Worm (Caenorhabditis elegans) whole organism, mixed stage, embryonic: ENCODE measurements around the gene Y9C9A.16.
"Not testable (repeated sequence)": the region's sequence is repeated elsewhere in the genome, so short reads cannot be mapped to it uniquely, and the experiment has no call there.

Experiments used
- M03D4.4 ChIP-seq: sonication (generic microtip); optimal IDR thresholded peaks from 2 replicates; lab custom pipeline; 2017; ENCODE audit warnings: mild to moderate bottlenecking, missing genetic modification characterization, missing compliant biosample characterization
- bed-3 ChIP-seq: fragments of 200-800 bp; sonication (Bioruptor generic); optimal IDR thresholded peaks from 3 replicates; lab custom pipeline; 2018; ENCODE audit warnings: mild to moderate bottlenecking, missing genetic modification characterization, moderate library complexity, missing compliant biosample characterization
- blmp-1 ChIP-seq: fragments of 150-350 bp; optimal IDR thresholded peaks from 2 replicates; lab custom pipeline; 2014; ENCODE audit warnings: missing biosample characterization, missing genetic modification characterization
- ceh-39 ChIP-seq: fragments of 150-350 bp; optimal IDR thresholded peaks from 2 replicates; lab custom pipeline; 2014; ENCODE audit warnings: missing biosample characterization, missing genetic modification characterization
- ceh-43 ChIP-seq: fragments of 200-800 bp; sonication (Bioruptor generic); optimal IDR thresholded peaks from 2 replicates; lab custom pipeline; 2018; ENCODE audit warnings: mild to moderate bottlenecking, missing genetic modification characterization, moderate library complexity, missing compliant biosample characterization
- ceh-83 ChIP-seq: fragments of 200-800 bp; sonication (Bioruptor generic); optimal IDR thresholded peaks from 2 replicates; lab custom pipeline; 2018; ENCODE audit warnings: mild to moderate bottlenecking, missing genetic modification characterization, missing compliant biosample characterization
- ces-1 ChIP-seq: fragments of 150-350 bp; optimal IDR thresholded peaks from 2 replicates; lab custom pipeline; 2014; ENCODE audit warnings: missing biosample characterization, missing genetic modification reagents, missing genetic modification characterization
- cnd-1 ChIP-seq: fragments of 200-800 bp; sonication (Bioruptor generic); optimal IDR thresholded peaks from 2 replicates; lab custom pipeline; 2018; ENCODE audit warnings: mild to moderate bottlenecking, missing genetic modification characterization, missing compliant biosample characterization
- drap-1 ChIP-seq: fragments of 200-800 bp; sonication (Bioruptor generic); optimal IDR thresholded peaks from 3 replicates; lab custom pipeline; 2018; ENCODE audit warnings: mild to moderate bottlenecking, missing genetic modification characterization, missing compliant biosample characterization
- elt-1 ChIP-seq: sonication (generic microtip); optimal IDR thresholded peaks from 2 replicates; lab custom pipeline; 2017; ENCODE audit warnings: missing genetic modification characterization, mild to moderate bottlenecking, missing compliant biosample characterization, antibody characterized with exemption, moderate library complexity, borderline replicate concordance; ENCODE audit not compliant: insufficient read depth
- elt-3 ChIP-seq: fragments of 150-350 bp; optimal IDR thresholded peaks from 2 replicates; lab custom pipeline; 2014; ENCODE audit warnings: missing biosample characterization, missing genetic modification characterization
- ham-2 ChIP-seq: fragments of 200-800 bp; sonication (Bioruptor generic); optimal IDR thresholded peaks from 2 replicates; lab custom pipeline; 2018; ENCODE audit warnings: mild to moderate bottlenecking, missing genetic modification characterization, missing compliant biosample characterization
- hlh-1 ChIP-seq: fragments of 150-350 bp; optimal IDR thresholded peaks from 2 replicates; lab custom pipeline; 2014; ENCODE audit warnings: missing biosample characterization, missing genetic modification reagents, missing genetic modification characterization
- lin-13 ChIP-seq: fragments of 150-350 bp; optimal IDR thresholded peaks from 2 replicates; lab custom pipeline; 2014; ENCODE audit warnings: missing biosample characterization, missing genetic modification characterization
- lin-32 ChIP-seq: fragments of 200-800 bp; sonication (Bioruptor generic); optimal IDR thresholded peaks from 2 replicates; lab custom pipeline; 2018; ENCODE audit warnings: mild to moderate bottlenecking, missing genetic modification characterization, missing compliant biosample characterization
- mab-5 ChIP-seq: fragments of 150-350 bp; optimal IDR thresholded peaks from 2 replicates; lab custom pipeline; 2014; ENCODE audit warnings: missing biosample characterization, missing genetic modification characterization
- mep-1 ChIP-seq: fragments of 150-350 bp; optimal IDR thresholded peaks from 2 replicates; lab custom pipeline; 2017; ENCODE audit warnings: missing biosample characterization, missing genetic modification reagents, missing genetic modification characterization, inconsistent platforms
- mls-2 ChIP-seq: sonication (generic microtip); optimal IDR thresholded peaks from 2 replicates; lab custom pipeline; 2016; ENCODE audit warnings: mild to moderate bottlenecking, missing genetic modification characterization, moderate library complexity, missing compliant biosample characterization
- nhr-12 ChIP-seq: fragments of 150-350 bp; optimal IDR thresholded peaks from 2 replicates; lab custom pipeline; 2014; ENCODE audit warnings: missing biosample characterization, missing genetic modification characterization
- nhr-237 ChIP-seq: fragments of 150-350 bp; optimal IDR thresholded peaks from 2 replicates; lab custom pipeline; 2014; ENCODE audit warnings: missing biosample characterization, missing genetic modification characterization
- nhr-28 ChIP-seq: fragments of 150-350 bp; optimal IDR thresholded peaks from 2 replicates; lab custom pipeline; 2014; ENCODE audit warnings: missing biosample characterization, missing genetic modification characterization
- pha-4 ChIP-seq: fragments of 150-350 bp; optimal IDR thresholded peaks from 2 replicates; lab custom pipeline; 2018; ENCODE audit warnings: missing biosample characterization, missing genetic modification reagents, missing genetic modification characterization
- sem-2 ChIP-seq: fragments of 200-800 bp; sonication (Bioruptor generic); optimal IDR thresholded peaks from 2 replicates; lab custom pipeline; 2018; ENCODE audit warnings: mild to moderate bottlenecking, missing genetic modification characterization, missing compliant biosample characterization
- snpc-4 ChIP-seq: fragments of 150-350 bp; optimal IDR thresholded peaks from 2 replicates; lab custom pipeline; 2014; ENCODE audit warnings: missing biosample characterization, missing genetic modification characterization
- sptf-1 ChIP-seq: sonication (generic microtip); optimal IDR thresholded peaks from 2 replicates; lab custom pipeline; 2017; ENCODE audit warnings: mild to moderate bottlenecking, missing genetic modification characterization, moderate library complexity, missing compliant biosample characterization
- tbx-8 ChIP-seq: fragments of 200-800 bp; sonication (Bioruptor generic); optimal IDR thresholded peaks from 2 replicates; lab custom pipeline; 2018; ENCODE audit warnings: mild to moderate bottlenecking, missing genetic modification characterization, moderate library complexity, missing compliant biosample characterization
- unc-120 ChIP-seq: sonication (generic microtip); optimal IDR thresholded peaks from 2 replicates; lab custom pipeline; 2017; ENCODE audit warnings: missing genetic modification characterization, missing compliant biosample characterization; ENCODE audit not compliant: poor library complexity, severe bottlenecking
- unc-39 ChIP-seq: fragments of 150-350 bp; optimal IDR thresholded peaks from 2 replicates; lab custom pipeline; 2014; ENCODE audit warnings: missing biosample characterization, missing genetic modification characterization
- zip-8 ChIP-seq: fragments of 150-350 bp; optimal IDR thresholded peaks from 2 replicates; lab custom pipeline; 2014; ENCODE audit warnings: missing biosample characterization, missing genetic modification characterization
- ztf-11 ChIP-seq: fragments of 150-350 bp; optimal IDR thresholded peaks from 2 replicates; lab custom pipeline; 2014; ENCODE audit warnings: missing biosample characterization, missing genetic modification characterization

Y9C9A.16 gene

DNA sequence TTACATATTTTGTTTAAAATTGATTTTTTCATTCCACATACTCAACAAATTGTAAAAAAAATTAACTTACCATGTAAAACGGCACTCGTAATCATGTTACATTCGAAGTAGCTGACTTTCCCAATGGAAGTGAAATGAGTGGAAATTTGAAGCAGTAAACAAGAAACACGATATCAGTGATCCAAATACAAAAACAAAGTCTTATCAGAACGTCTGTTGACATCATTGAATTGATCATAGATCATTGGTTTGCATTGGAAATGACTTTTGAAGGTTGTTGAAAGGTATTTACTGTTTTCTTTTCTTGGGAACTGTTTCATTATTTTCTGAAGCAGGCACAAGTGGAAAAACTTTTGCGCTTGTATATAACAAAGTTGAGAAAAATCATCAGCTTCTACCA is at the start of gene Y9C9A.16:
Y9C9A.16 (minus strand) TSS at position 131 of the 400 bp plus-strand sequence.
- TF ChIP-seq snpc-4 (tag; lab: Kevin White, UChicago), result no peak
- no peak for TF ChIP-seq ceh-83 (GFP tag; lab: Kevin White, UChicago)
- TF ChIP-seq ztf-11, result no peak
- TF ChIP-seq elt-3 (tag; lab: Kevin White, UChicago), result no peak
- TF ChIP-seq lin-13 (tag; lab: Kevin White, UChicago), result no peak
- no peak for TF ChIP-seq sptf-1 (tag; lab: Kevin White, UChicago)
- no peak for TF ChIP-seq bed-3 (GFP tag; lab: Kevin White, UChicago)
- TF ChIP-seq lin-32 (GFP tag; lab: Kevin White, UChicago), result no peak
- no peak for TF ChIP-seq zip-8 (tag; lab: Kevin White, UChicago)
- TF ChIP-seq nhr-12, result no peak
- no peak for TF ChIP-seq ces-1

- TF ChIP-seq unc-39 (no peak), nhr-237 (tag; lab: Kevin White, UChicago) (no peak), bed-3 (GFP tag; lab: Kevin White, UChicago) (no peak), ceh-83 (GFP tag; lab: Kevin White, UChicago) (no peak), mls-2 (no peak), blmp-1 (tag; lab: Kevin White, UChicago) (no peak), nhr-12 (no peak), elt-3 (tag; lab: Kevin White, UChicago) (no peak), lin-13 (tag; lab: Kevin White, UChicago) (no peak), ham-2 (no peak)
Observed at ce11 chrIV:5025646-5026045, 49.7 kb upstream of the Y9C9A.16 start, which contains the start of gene C09B9.85. Gene C09B9.85 (minus strand): TSS chrIV:5025746.

DNA sequence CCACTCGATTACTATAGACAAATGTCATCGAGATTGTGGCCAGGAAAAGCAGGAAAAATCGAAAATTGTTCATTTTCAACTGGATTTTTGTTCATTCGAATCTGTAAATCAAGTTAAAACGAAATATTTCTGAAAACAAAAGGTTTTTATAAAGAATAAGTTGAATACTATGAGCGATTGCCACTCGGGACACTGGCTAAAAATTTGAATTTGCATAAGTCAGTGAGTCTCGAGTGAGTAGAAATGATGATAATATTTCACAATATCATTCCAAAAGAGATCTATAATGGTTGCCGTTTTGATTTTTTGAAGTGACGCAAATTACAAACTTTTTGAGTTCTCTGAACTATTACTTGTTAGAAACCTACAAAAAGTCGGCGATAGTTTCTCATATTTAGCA is 44.6 kb upstream of the Y9C9A.16 start, which contains the start of gene T28H11.8:
T28H11.8 (minus strand) TSS at position 101 of the 400 bp plus-strand sequence.
- TF ChIP-seq unc-39 (no peak), unc-120 (tag; lab: Kevin White, UChicago) (no peak), ces-1 (no peak), snpc-4 (tag; lab: Kevin White, UChicago) (no peak), ceh-39 (tag; lab: Kevin White, UChicago) (no peak), mab-5 (tag; lab: Kevin White, UChicago) (no peak), elt-1 (no peak), tbx-8 (GFP tag; lab: Kevin White, UChicago) (no peak), zip-8 (tag; lab: Kevin White, UChicago) (no peak)

DNA sequence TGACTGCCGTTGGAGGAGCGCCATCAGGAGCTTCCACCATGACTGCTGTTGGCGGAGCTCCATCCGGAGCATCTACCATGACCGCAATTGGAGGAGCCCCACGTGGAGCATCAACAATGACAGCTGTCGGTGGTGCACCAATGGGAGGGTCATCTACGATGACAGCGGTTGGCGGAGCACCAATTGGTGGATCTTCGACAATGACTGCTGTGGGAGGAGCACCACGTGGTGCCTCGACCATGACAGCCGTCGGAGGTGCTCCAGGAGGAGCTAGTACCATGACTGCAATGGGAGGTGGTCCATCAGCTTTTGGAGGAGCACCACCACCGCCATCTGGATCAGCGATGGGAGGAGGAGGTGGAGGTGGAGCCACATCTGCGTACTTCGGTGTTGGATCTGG is 41.1 kb upstream of the Y9C9A.16 start, which contains the start of gene T28H11.7:
T28H11.7 (minus strand) TSS at position 101 of the 400 bp plus-strand sequence.
- TF ChIP-seq ceh-83 (GFP tag; lab: Kevin White, UChicago); bed-3 (GFP tag; lab: Kevin White, UChicago); cnd-1: not testable (repeated sequence)

- not testable (repeated sequence) for TF ChIP-seq hlh-1 (tag; lab: Kevin White, UChicago); elt-1; ztf-11
Observed at ce11 chrIV:5016461-5016860, 40.5 kb upstream of the Y9C9A.16 start, which contains the start of gene ssq-4. Gene ssq-4 (plus strand): TSS chrIV:5016479.

ce11 chrIV:5012241-5012640 is 36.3 kb upstream of the Y9C9A.16 start, which contains the start of gene srm-1:
Gene srm-1 (plus strand): TSS chrIV:5012541.
- no peak for TF ChIP-seq ceh-43 (GFP tag; lab: Kevin White, UChicago)
- TF ChIP-seq ztf-11, result no peak
- no peak for TF ChIP-seq sptf-1 (tag; lab: Kevin White, UChicago)
- no peak for TF ChIP-seq mep-1 (tag; lab: Kevin White, UChicago)
- TF ChIP-seq snpc-4 (tag; lab: Kevin White, UChicago), result no peak
- TF ChIP-seq nhr-28, result no peak
- no peak for TF ChIP-seq ham-2
- no peak for TF ChIP-seq M03D4.4
- no peak for TF ChIP-seq mab-5 (tag; lab: Kevin White, UChicago)
- no peak for TF ChIP-seq pha-4 (tag; lab: Kevin White, UChicago)
- TF ChIP-seq elt-3 (tag; lab: Kevin White, UChicago), result no peak
- TF ChIP-seq zip-8 (tag; lab: Kevin White, UChicago), result no peak
- no peak for TF ChIP-seq blmp-1 (tag; lab: Kevin White, UChicago)
- no peak for TF ChIP-seq drap-1 (GFP tag; lab: Kevin White, UChicago)
- no peak for TF ChIP-seq lin-32 (GFP tag; lab: Kevin White, UChicago)
- no peak for TF ChIP-seq sem-2 (GFP tag; lab: Kevin White, UChicago)
- no peak for TF ChIP-seq cnd-1
- TF ChIP-seq, all 35 proteins: peak for 0
